Worm (Caenorhabditis elegans): ENCODE results near the gene fbxa-131.

DNA sequence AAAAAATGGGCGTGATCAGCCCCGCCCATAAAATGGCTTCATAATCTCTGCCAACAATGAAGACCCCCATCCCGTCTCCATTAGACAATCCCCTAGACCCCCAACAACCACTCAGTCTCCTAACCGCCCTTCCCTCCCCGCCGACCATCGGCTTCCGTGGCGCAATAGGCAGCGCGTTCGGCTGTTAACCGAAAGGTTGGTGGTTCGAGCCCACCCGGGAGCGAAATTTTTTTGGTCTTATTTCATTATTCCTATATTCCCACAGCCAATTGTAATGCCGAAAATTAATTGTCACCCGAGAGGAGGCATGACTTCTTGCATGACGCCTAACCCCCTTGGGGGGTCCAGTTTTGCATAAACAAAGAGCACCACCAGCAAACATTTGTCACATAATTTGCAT lies 15.3 kb upstream of the fbxa-131 start:
- TF ChIP-seq hmbx-1 (tag; optimal IDR thresholded peaks at IDR 0.05) (peak; percentile 37), tbx-37 (GFP tag; conservative IDR thresholded peaks at IDR 0.05) (peak; percentile 80), F13C5.2 (tag; optimal IDR thresholded peaks at IDR 0.05) (peak; percentile 78), tbx-11 (GFP tag; IDR thresholded peaks at IDR 0.05) (peak; percentile 76), hmg-4 (GFP tag; optimal IDR thresholded peaks at IDR 0.05) (peak; percentile 64)

Data from whole organism, early embryonic.